Worm (Caenorhabditis elegans) whole organism, L4 larva: ENCODE data around the gene Y73C8C.3.

Experiments
- F49E8.2 ChIP-seq: sonication (generic microtip); optimal IDR thresholded peaks from 2 replicates; lab custom pipeline; 2016; ENCODE audit warnings: missing compliant biosample characterization, mild to moderate bottlenecking, missing genetic modification characterization, borderline replicate concordance
- daf-16 ChIP-seq, 3 experiments: sonication (generic microtip); optimal IDR thresholded peaks; 2 replicates each; lab custom pipeline; 2016 to 2017; ENCODE audit warnings: missing genetic modification characterization in 3 of 3, missing genetic modification reagents in 3 of 3, mild to moderate bottlenecking in 2 of 3, missing compliant biosample characterization in 2 of 3, missing biosample characterization in 1 of 3, moderate library complexity in 1 of 3
- fos-1 ChIP-seq: fragments of 150-350 bp; optimal IDR thresholded peaks from 2 replicates; lab custom pipeline; 2014; ENCODE audit warnings: missing biosample characterization, missing genetic modification characterization
- lir-3 ChIP-seq: sonication (generic microtip); optimal IDR thresholded peaks from 2 replicates; lab custom pipeline; 2016; ENCODE audit warnings: mild to moderate bottlenecking, missing genetic modification characterization, missing compliant biosample characterization
- madf-9 ChIP-seq: fragments of 200-800 bp; sonication (Bioruptor generic); conservative IDR thresholded peaks from 2 replicates; pipeline ENCODE4 v1.3.6; 2022; ENCODE audit warnings: missing genetic modification reagents, missing genetic modification characterization, missing compliant biosample characterization
- mep-1 ChIP-seq: fragments of 150-350 bp; sonication (generic microtip); optimal IDR thresholded peaks from 3 replicates; lab custom pipeline; 2014; ENCODE audit warnings: missing biosample characterization, missing genetic modification characterization
- nhr-42 ChIP-seq: fragments of 200-800 bp; sonication (Bioruptor generic); IDR thresholded peaks from 2 replicates; pipeline ENCODE4 v1.3.6; 2022; ENCODE audit warnings: missing genetic modification characterization, missing compliant biosample characterization
- nhr-6 ChIP-seq: fragments of 150-350 bp; optimal IDR thresholded peaks from 2 replicates; lab custom pipeline; 2014; ENCODE audit warnings: missing biosample characterization, missing genetic modification characterization
- skn-1 ChIP-seq: fragments of 150-350 bp; optimal IDR thresholded peaks from 2 replicates; lab custom pipeline; 2014; ENCODE audit warnings: missing biosample characterization, missing genetic modification characterization

DNA sequence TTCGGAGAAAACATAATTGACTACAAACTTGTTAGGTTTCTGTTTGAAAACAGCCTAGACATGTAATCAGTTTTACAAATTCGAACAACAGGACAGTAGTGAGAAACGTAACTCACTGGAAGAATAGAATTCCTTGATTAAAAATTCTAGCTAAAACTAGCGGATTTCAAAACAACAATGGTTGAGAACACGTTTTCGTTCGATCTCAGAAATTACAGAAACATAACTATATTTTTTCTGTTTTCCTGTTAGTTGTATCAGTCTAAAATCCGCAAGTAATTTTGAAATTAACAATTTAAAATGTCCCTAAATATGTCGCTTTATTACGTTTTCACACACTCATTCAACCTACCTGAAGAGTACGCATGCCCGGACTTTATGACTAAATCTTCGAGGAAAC, 28.8 kb upstream of the Y73C8C.3 start, which contains the start of gene srt-8:
- TF ChIP-seq madf-9 = no peak
- no peak for TF ChIP-seq fos-1
- TF ChIP-seq lir-3 = no peak
- no peak for TF ChIP-seq nhr-6 (tag; lab: Kevin White, UChicago)
- TF ChIP-seq F49E8.2 (tag; lab: Kevin White, UChicago) = no peak
- no peak for TF ChIP-seq daf-16 (GFP tag; optimal IDR thresholded peaks at IDR 0.05; lab: Kevin White, UChicago)
- TF ChIP-seq daf-16 (tag; optimal IDR thresholded peaks at IDR 0.05; lab: Kevin White, UChicago) = no peak
- no peak for TF ChIP-seq skn-1
- TF ChIP-seq nhr-42 (GFP tag; lab: Robert Waterston, UW) = no peak
- TF ChIP-seq mep-1 (tag; lab: Kevin White, UChicago) = no peak
